Worm (Caenorhabditis elegans) whole organism, L1 larva: ENCODE results near the gene nhr-21.

ENCODE experiments used
- blmp-1 ChIP-seq: fragments of 150-350 bp; optimal IDR thresholded peaks from 2 replicates; lab custom pipeline; 2014; ENCODE audit warnings: missing biosample characterization, missing genetic modification characterization
- ceh-82 ChIP-seq, 3 experiments: fragments of 150-350 bp in 1 of 3; sonication (generic microtip) in 2 of 3; optimal IDR thresholded peaks; 2 replicates each; lab custom pipeline; 2014 to 2017; ENCODE audit warnings: missing biosample characterization in 3 of 3, missing genetic modification characterization in 3 of 3
- ces-1 ChIP-seq: fragments of 150-350 bp; optimal IDR thresholded peaks from 2 replicates; lab custom pipeline; 2014; ENCODE audit warnings: missing biosample characterization, missing genetic modification reagents, missing genetic modification characterization
- dpl-1 ChIP-seq, 3 experiments: fragments of 150-350 bp in 2 of 3; sonication (generic microtip) in 1 of 3; optimal IDR thresholded peaks; 2 replicates each; lab custom pipeline; 2014 to 2017; ENCODE audit warnings: missing biosample characterization in 3 of 3, missing genetic modification characterization in 3 of 3, missing genetic modification reagents in 3 of 3
- dsc-1 ChIP-seq: sonication (generic microtip); optimal IDR thresholded peaks from 2 replicates; lab custom pipeline; 2016; ENCODE audit warnings: mild to moderate bottlenecking, missing genetic modification characterization, missing compliant biosample characterization
- efl-1 ChIP-seq, 4 experiments: fragments of 150-350 bp; optimal IDR thresholded peaks in 3 of 4; peaks in 1 of 4; 1 replicate in 1 of 4; 2 replicates in 3 of 4; lab custom pipeline; 2014; ENCODE audit warnings: missing biosample characterization in 2 of 4, missing genetic modification characterization in 2 of 4, missing genetic modification reagents in 2 of 4
- egl-13 ChIP-seq: sonication (generic microtip); optimal IDR thresholded peaks from 2 replicates; lab custom pipeline; 2016; ENCODE audit warnings: missing genotype, missing genetic modification reagents, missing genetic modification characterization, missing compliant biosample characterization
- fkh-4 ChIP-seq: sonication (generic microtip); optimal IDR thresholded peaks from 2 replicates; lab custom pipeline; 2016; ENCODE audit warnings: missing compliant biosample characterization, missing genetic modification characterization, borderline replicate concordance
- fkh-8 ChIP-seq: sonication (generic microtip); optimal IDR thresholded peaks from 2 replicates; lab custom pipeline; 2016; ENCODE audit warnings: mild to moderate bottlenecking, missing genetic modification characterization, missing compliant biosample characterization
- hlh-17 ChIP-seq: fragments of 200-800 bp; sonication (Bioruptor generic); optimal IDR thresholded peaks from 2 replicates; lab custom pipeline; 2018; ENCODE audit warnings: missing genetic modification characterization, mild to moderate bottlenecking, missing compliant biosample characterization, moderate library complexity, borderline replicate concordance
- hlh-4 ChIP-seq: sonication (generic microtip); optimal IDR thresholded peaks from 2 replicates; lab custom pipeline; 2016; ENCODE audit warnings: mild to moderate bottlenecking, missing genetic modification characterization, missing compliant biosample characterization
- irx-1 ChIP-seq: sonication (generic microtip); optimal IDR thresholded peaks from 2 replicates; lab custom pipeline; 2016; ENCODE audit warnings: missing genetic modification characterization, missing compliant biosample characterization
- lin-13 ChIP-seq: fragments of 150-350 bp; optimal IDR thresholded peaks from 2 replicates; lab custom pipeline; 2014; ENCODE audit warnings: missing biosample characterization, missing genetic modification reagents, missing genetic modification characterization
- lin-14 ChIP-seq: fragments of 200-800 bp; sonication (Bioruptor generic); optimal IDR thresholded peaks from 2 replicates; lab custom pipeline; 2018; ENCODE audit warnings: mild to moderate bottlenecking, missing genetic modification characterization, moderate library complexity, missing compliant biosample characterization
- lin-35 ChIP-seq, 2 experiments: fragments of 150-350 bp; optimal IDR thresholded peaks; 2 replicates each; lab custom pipeline; 2014; ENCODE audit warnings: missing biosample characterization in 2 of 2, missing genetic modification characterization in 2 of 2, missing genetic modification reagents in 2 of 2
- lir-3 ChIP-seq: sonication (generic microtip); optimal IDR thresholded peaks from 2 replicates; lab custom pipeline; 2016; ENCODE audit warnings: mild to moderate bottlenecking, missing genetic modification characterization, moderate library complexity, missing compliant biosample characterization; ENCODE audit not compliant: poor library complexity
- lsy-2 ChIP-seq, 2 experiments: fragments of 150-350 bp; optimal IDR thresholded peaks; 2 replicates each; lab custom pipeline; 2014; ENCODE audit warnings: missing biosample characterization in 2 of 2, missing genetic modification characterization in 2 of 2
- mep-1 ChIP-seq: fragments of 150-350 bp; optimal IDR thresholded peaks from 2 replicates; lab custom pipeline; 2014; ENCODE audit warnings: missing biosample characterization, missing genetic modification characterization
- nhr-12 ChIP-seq: sonication (generic microtip); optimal IDR thresholded peaks from 2 replicates; lab custom pipeline; 2017; ENCODE audit warnings: missing biosample characterization, missing genetic modification characterization
- nhr-237 ChIP-seq: fragments of 150-350 bp; optimal IDR thresholded peaks from 2 replicates; lab custom pipeline; 2014; ENCODE audit warnings: missing biosample characterization, missing genetic modification characterization
- nhr-28 ChIP-seq: fragments of 150-350 bp; optimal IDR thresholded peaks from 2 replicates; lab custom pipeline; 2014; ENCODE audit warnings: missing biosample characterization, missing genetic modification characterization
- nhr-71 ChIP-seq: sonication (generic microtip); optimal IDR thresholded peaks from 2 replicates; lab custom pipeline; 2016; ENCODE audit warnings: mild to moderate bottlenecking, missing genetic modification characterization, moderate library complexity, missing compliant biosample characterization
- nhr-85 ChIP-seq: sonication (generic microtip); peaks from one replicate; lab custom pipeline; 2016; ENCODE audit warnings: missing genetic modification characterization, inconsistent platforms, missing compliant biosample characterization
- rnt-1 ChIP-seq: sonication (generic microtip); optimal IDR thresholded peaks from 2 replicates; lab custom pipeline; 2016; ENCODE audit warnings: mild to moderate bottlenecking, missing genetic modification characterization, moderate library complexity, missing compliant biosample characterization
- skn-1 ChIP-seq: fragments of 150-350 bp; optimal IDR thresholded peaks from 2 replicates; lab custom pipeline; 2014; ENCODE audit warnings: missing biosample characterization, missing genetic modification characterization
- snu-23 ChIP-seq: sonication (generic microtip); optimal IDR thresholded peaks from 2 replicates; lab custom pipeline; 2016; ENCODE audit warnings: missing genetic modification characterization, missing compliant biosample characterization
- swsn-7 ChIP-seq: sonication (generic microtip); optimal IDR thresholded peaks from 2 replicates; lab custom pipeline; 2016; ENCODE audit warnings: missing genetic modification characterization, missing compliant biosample characterization
- xbp-1 ChIP-seq: sonication (generic microtip); optimal IDR thresholded peaks from 2 replicates; lab custom pipeline; 2016; ENCODE audit warnings: missing genetic modification characterization, missing compliant biosample characterization
- ztf-11 ChIP-seq, 2 experiments: sonication (generic microtip); optimal IDR thresholded peaks; 2 replicates each; lab custom pipeline; 2016 to 2017; ENCODE audit warnings: missing genetic modification characterization in 2 of 2, missing biosample characterization in 1 of 2, missing compliant biosample characterization in 1 of 2
- ztf-4 ChIP-seq: fragments of 150-350 bp; optimal IDR thresholded peaks from 2 replicates; lab custom pipeline; 2014; ENCODE audit warnings: missing biosample characterization, missing genetic modification characterization

nhr-21 gene

DNA sequence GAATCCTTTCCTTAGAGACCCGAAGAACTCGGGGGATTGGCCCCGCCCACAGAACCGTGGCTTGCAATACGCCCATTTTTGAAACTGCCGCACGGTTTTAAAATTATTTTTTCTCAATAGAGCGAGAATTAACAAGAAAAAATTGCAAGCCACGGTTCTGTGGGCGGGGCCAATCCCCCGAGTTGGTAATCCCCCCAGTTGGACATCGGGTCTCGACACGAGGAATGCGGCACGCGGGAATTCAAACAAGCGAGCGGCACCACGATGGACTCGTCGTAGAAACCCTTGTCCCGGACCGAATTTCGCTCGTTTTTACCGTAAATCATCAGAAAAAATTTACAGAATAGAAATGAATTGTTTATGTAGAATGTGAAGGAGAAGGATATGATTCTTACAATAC is 14.0 kb downstream of the nhr-21 start:
- TF ChIP-seq egl-13 (tag; lab: Kevin White, UChicago) = no peak
- TF ChIP-seq hlh-4 (tag; lab: Kevin White, UChicago) = no peak
- TF ChIP-seq dsc-1 (tag; lab: Kevin White, UChicago) = no peak
- TF ChIP-seq fkh-4 (tag; lab: Kevin White, UChicago) = no peak
- TF ChIP-seq efl-1 (optimal IDR thresholded peaks at IDR 0.05; lab: Kevin White, UChicago) = peak in 1 of 2 experiments; percentile 2
- TF ChIP-seq efl-1 (GFP tag; optimal IDR thresholded peaks at IDR 0.05 in 1 of 2; lab: Kevin White, UChicago) = peak in 1 of 2 experiments; percentile 20
- no peak for TF ChIP-seq nhr-28 (tag; lab: Kevin White, UChicago)
- TF ChIP-seq ceh-82 (tag; optimal IDR thresholded peaks at IDR 0.05; lab: Kevin White, UChicago) = no peak
- TF ChIP-seq, all 84 proteins: peak for 1

DNA sequence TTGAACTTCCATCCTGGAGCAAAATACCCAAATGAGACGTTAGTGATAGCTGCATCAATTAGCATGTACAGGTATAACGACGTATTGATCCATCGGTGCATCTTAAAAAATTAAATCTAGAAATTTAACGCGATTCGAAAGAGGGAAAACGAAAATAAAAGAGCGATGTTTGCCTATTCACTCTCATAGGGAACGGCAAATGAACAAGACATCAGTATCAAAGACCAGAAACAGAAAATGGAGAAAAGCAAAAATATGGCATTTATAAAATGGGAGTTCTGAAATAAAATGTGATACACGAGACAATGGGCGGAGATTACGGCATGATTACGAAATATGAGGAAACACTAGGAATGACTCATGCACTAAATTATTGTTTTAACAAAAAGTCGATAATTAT is 17.3 kb downstream of the nhr-21 start, which contains the start of gene haf-2:
Gene haf-2 (minus strand): TSS at position 101 of the 400 bp plus-strand sequence.
- TF ChIP-seq lin-13 (GFP tag; lab: Kevin White, UChicago) (no peak), hlh-17 (no peak), mep-1 (tag; lab: Kevin White, UChicago) (no peak)

DNA sequence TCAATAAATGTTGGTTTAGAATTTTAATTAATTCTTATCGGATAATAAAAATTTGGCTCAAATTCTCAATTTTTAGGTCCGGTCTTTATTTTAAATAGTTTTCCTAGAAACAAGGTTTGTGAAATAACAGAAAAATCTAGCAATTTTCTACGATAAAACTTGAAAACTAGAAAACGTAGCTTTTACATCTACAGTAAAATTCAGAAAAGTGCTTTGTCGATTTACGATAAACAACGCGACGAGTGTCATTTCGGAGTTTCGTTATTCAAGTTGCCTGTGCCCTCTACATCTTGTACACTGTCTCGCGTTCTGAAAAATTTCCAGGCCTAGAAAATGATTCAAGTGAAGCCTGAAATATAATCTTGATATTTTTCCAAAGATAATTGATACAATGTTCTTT is 17.7 kb downstream of the nhr-21 start:
- TF ChIP-seq nhr-12 (tag; lab: Kevin White, UChicago) (no peak), ztf-4 (tag; lab: Kevin White, UChicago) (no peak), ceh-82 (tag; optimal IDR thresholded peaks at IDR 0.05; lab: Kevin White, UChicago) (peak in 1 of 3 experiments; percentile 37), irx-1 (tag; lab: Kevin White, UChicago) (no peak), ces-1 (GFP tag; lab: Kevin White, UChicago) (no peak), dpl-1 (GFP tag; optimal IDR thresholded peaks at IDR 0.05; lab: Kevin White, UChicago) (peak; percentile 9 to 42 (median 33)), fkh-8 (tag; lab: Kevin White, UChicago) (no peak), ztf-11 (tag; optimal IDR thresholded peaks at IDR 0.05; lab: Kevin White, UChicago) (no peak), xbp-1 (peak; percentile 67), nhr-85 (peak; percentile 5), nhr-237 (no peak), skn-1 (tag; lab: Kevin White, UChicago) (peak; percentile 34), lsy-2 (tag; optimal IDR thresholded peaks at IDR 0.05; lab: Kevin White, UChicago) (peak in 1 of 2 experiments; percentile 80), lin-35 (GFP tag; optimal IDR thresholded peaks at IDR 0.05; lab: Kevin White, UChicago) (peak; percentile 26 to 58), snu-23 (GFP tag; lab: Kevin White, UChicago) (peak; percentile 30), blmp-1 (tag; lab: Kevin White, UChicago) (peak; percentile 44), efl-1 (optimal IDR thresholded peaks at IDR 0.05; lab: Kevin White, UChicago) (peak; percentile 38 to 51), efl-1 (GFP tag; optimal IDR thresholded peaks at IDR 0.05 in 1 of 2; lab: Kevin White, UChicago) (peak; percentile 27 to 65), lin-14 (no peak), swsn-7 (tag; lab: Kevin White, UChicago) (no peak)

DNA sequence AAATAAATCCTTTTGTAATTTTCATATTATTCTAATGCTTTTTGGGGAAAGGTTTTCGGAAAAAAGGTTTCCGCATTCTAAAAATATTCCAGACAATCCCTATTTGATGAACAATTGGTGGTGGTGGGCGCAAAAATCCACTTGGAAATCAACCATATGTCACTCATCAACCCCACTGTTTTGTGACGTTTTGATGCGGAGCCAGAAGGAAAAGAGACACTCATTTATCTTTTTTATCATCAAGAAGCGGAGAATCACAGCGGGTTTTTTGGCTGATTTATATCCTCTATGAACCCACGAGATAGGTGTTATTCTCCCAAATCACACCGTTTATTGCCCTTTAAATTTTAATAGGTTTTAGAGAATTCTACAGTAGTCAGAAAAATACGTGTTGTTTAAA is 18.1 kb downstream of the nhr-21 start:
- TF ChIP-seq nhr-71 (tag; lab: Kevin White, UChicago) (peak; percentile 8), lin-14 (peak; percentile 30), lir-3 (tag; lab: Kevin White, UChicago) (no peak), rnt-1 (peak; percentile 68), ces-1 (GFP tag; lab: Kevin White, UChicago) (no peak)

DNA sequence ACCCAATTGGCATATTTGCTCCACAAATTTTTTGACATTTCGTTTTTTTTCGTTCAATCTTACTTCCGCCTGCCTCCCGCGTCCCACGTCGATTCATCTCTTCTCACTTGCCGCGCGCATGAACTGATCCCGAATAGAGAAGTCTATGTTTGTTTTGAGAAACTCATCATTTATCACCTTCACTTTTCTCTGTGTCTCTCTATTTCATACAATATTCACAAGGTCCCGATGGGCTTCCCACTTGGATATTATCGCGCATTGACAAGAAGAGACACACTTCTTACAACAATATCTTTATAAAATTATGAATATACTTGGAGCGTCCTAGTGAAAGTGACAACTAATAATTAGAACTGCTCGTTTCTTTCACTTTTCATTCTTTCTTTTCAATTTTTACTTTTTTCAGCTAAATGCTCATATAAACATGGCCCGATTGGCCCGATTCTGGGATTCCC is 19.5 kb downstream of the nhr-21 start, which contains the start of gene insc-1:
Gene insc-1 (plus strand): TSS at position 405 of the 455 bp plus-strand sequence.
- TF ChIP-seq blmp-1 (tag; lab: Kevin White, UChicago) (peak; percentile 97), efl-1 (optimal IDR thresholded peaks at IDR 0.05; lab: Kevin White, UChicago) (no peak), efl-1 (GFP tag; optimal IDR thresholded peaks at IDR 0.05 in 1 of 2; lab: Kevin White, UChicago) (no peak)
